Worm (Caenorhabditis elegans): ENCODE data around the gene cst-2.

The cst-2 gene

DNA sequence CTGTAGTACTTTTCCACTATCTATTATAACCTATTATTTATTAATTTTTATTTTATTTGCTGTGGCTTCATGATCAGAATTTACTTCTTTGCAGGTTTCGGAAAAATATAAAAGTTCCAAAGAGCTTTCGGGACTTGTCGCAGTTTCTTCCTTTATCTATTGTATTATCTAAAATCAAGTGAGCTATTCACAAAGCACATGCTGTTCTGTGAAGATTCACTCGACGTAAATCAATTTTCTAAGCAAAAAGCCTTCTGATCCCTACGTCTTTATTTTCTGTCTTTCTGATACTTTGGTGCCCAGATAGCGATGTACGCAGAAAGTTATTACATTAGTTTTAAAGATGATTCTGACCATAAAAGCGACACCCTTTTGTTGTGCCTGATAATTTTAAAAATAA lies 18.8 kb downstream of the cst-2 start:
- TF ChIP-seq efl-1 (optimal IDR thresholded peaks at IDR 0.05) (no peak), efl-1 (GFP tag; optimal IDR thresholded peaks at IDR 0.05 in 1 of 2) (peak in 1 of 2 experiments; percentile 2), fkh-10 (GFP tag; optimal IDR thresholded peaks at IDR 0.05) (peak; percentile 75), lin-14 (GFP tag; optimal IDR thresholded peaks at IDR 0.05) (peak; percentile 29), unc-62 (GFP tag; optimal IDR thresholded peaks at IDR 0.05) (no peak), pqm-1 (tag; optimal IDR thresholded peaks at IDR 0.05) (no peak)

DNA sequence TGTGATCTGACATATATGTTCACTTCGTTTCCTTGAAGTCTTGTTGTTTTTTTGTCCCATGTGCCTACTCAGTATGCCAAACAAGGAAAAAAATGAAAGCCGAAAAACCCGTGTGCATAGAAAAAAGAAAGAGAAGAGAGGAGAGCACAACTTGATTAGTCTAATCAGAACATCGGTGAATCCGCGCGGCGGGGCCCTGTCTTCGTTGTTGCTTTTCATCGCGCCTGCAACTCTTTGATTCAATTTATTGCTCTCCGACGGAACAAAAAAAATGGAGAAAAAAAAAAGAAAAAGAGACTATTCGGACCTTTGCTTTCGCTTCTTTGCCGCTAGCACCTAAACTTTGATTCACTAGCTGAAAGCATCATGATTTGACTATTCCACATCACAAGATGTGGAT lies 20.9 kb downstream of the cst-2 start:
- no peak for TF ChIP-seq sup-37 (GFP tag; optimal IDR thresholded peaks at IDR 0.05)
- peak; percentile 95 for TF ChIP-seq fkh-10 (GFP tag; optimal IDR thresholded peaks at IDR 0.05)
- TF ChIP-seq nhr-71 (tag; optimal IDR thresholded peaks at IDR 0.05) = peak; percentile 2
- TF ChIP-seq ces-1 (GFP tag; optimal IDR thresholded peaks at IDR 0.05) = peak; percentile 87
- no peak for TF ChIP-seq jun-1 (tag; optimal IDR thresholded peaks at IDR 0.05)
- no peak for TF ChIP-seq ceh-82 (tag; optimal IDR thresholded peaks at IDR 0.05)
- no peak for TF ChIP-seq elt-2 (tag; optimal IDR thresholded peaks at IDR 0.05)
- no peak for TF ChIP-seq sptf-1 (tag; optimal IDR thresholded peaks at IDR 0.05)
- TF ChIP-seq mdl-1 (tag; optimal IDR thresholded peaks at IDR 0.05) = no peak
- TF ChIP-seq lin-14 (GFP tag; optimal IDR thresholded peaks at IDR 0.05) = peak; percentile 77

DNA sequence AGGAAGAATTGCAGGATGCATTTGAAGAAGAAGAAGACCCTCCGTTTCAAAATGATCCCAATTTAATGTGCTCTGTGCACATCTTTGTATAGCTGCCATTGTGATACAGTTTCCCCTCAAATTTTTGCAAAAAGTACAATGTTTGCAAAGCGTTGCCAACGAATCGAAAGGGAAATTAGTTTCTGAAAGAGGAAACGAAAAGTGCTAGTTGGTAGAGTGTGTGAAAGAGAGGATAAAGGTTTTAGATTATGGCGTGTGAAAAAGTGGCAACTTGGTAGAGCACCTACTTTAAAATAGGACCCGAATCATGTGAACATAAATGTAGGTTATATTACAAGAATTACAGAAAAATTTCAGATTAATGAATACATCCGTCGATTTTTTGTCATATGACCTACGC lies 24.2 kb downstream of the cst-2 start, which contains the start of gene C52B9.8:
C52B9.8 (minus strand) TSS at position 101 of the 400 bp plus-strand sequence.
- no peak for TF ChIP-seq elt-2 (tag; optimal IDR thresholded peaks at IDR 0.05)
- TF ChIP-seq fkh-8 (tag; optimal IDR thresholded peaks at IDR 0.05) = peak; percentile 16

DNA sequence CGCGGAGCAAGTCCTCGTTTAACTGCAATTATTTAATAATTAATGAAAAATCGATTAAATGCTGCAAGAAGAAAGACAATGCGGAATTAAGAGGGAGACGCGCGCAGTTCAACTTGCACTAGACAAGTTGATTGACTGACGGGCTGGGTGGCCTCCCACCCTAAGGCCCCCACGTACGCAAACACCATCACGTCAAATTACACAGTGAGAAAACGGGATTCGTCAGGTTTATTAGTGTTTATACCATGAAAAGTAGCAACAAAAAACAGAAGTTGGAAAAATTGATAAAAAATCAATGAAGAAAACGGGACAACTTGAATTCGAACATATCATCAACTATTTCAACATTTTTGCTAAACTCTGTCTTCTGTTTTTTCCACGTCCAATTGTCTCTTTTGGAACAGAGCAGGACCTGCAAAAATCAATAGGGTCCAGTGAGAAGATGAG lies 28.3 kb downstream of the cst-2 start:
- no peak for TF ChIP-seq ces-1 (GFP tag; optimal IDR thresholded peaks at IDR 0.05)
- TF ChIP-seq unc-98 (GFP tag; IDR thresholded peaks at IDR 0.05) = no peak
- TF ChIP-seq unc-130 (tag; optimal IDR thresholded peaks at IDR 0.05) = peak; percentile 35
- TF ChIP-seq lin-13 (GFP tag; optimal IDR thresholded peaks at IDR 0.05) = no peak
- no peak for TF ChIP-seq pqm-1 (tag; optimal IDR thresholded peaks at IDR 0.05)
- TF ChIP-seq zag-1 (tag; optimal IDR thresholded peaks at IDR 0.05) = no peak
- TF ChIP-seq ztf-4 (tag; optimal IDR thresholded peaks at IDR 0.05) = no peak
- TF ChIP-seq mab-9 (GFP tag; IDR thresholded peaks at IDR 0.05) = no peak
- TF ChIP-seq nhr-71 (tag; optimal IDR thresholded peaks at IDR 0.05) = peak; percentile 61
- TF ChIP-seq efl-3 (GFP tag; optimal IDR thresholded peaks at IDR 0.05) = no peak
- peak; percentile 6 for TF ChIP-seq elt-2 (tag; optimal IDR thresholded peaks at IDR 0.05)
- peak; percentile 76 for TF ChIP-seq lin-14 (GFP tag; optimal IDR thresholded peaks at IDR 0.05)
- TF ChIP-seq rnt-1 (tag; optimal IDR thresholded peaks at IDR 0.05) = peak; percentile 47
- TF ChIP-seq dsc-1 (tag; optimal IDR thresholded peaks at IDR 0.05) = peak; percentile 46
- peak; percentile 26 for TF ChIP-seq fkh-8 (tag; optimal IDR thresholded peaks at IDR 0.05)
- peak; percentile 13 to 41 for TF ChIP-seq lsy-2 (tag; optimal IDR thresholded peaks at IDR 0.05)
- TF ChIP-seq ceh-8 (GFP tag; optimal IDR thresholded peaks at IDR 0.05) = no peak
- no peak for TF ChIP-seq nhr-77 (tag; optimal IDR thresholded peaks at IDR 0.05)
- no peak for TF ChIP-seq unc-62 (GFP tag; optimal IDR thresholded peaks at IDR 0.05)
- TF ChIP-seq nhr-47 (tag; optimal IDR thresholded peaks at IDR 0.05) = peak; percentile 55
- TF ChIP-seq lir-3 (tag; optimal IDR thresholded peaks at IDR 0.05; ENCODE audit: poor library complexity) = no peak
- TF ChIP-seq lin-35 (GFP tag; optimal IDR thresholded peaks at IDR 0.05) = peak in 1 of 2 experiments; percentile 51
- peak; percentile 18 for TF ChIP-seq nhr-90 (tag; optimal IDR thresholded peaks at IDR 0.05; ENCODE audit: poor library complexity)
- TF ChIP-seq C16A3.4 (tag; optimal IDR thresholded peaks at IDR 0.05) = peak; percentile 28
- no peak for TF ChIP-seq nhr-28 (tag; optimal IDR thresholded peaks at IDR 0.05)
- TF ChIP-seq ceh-82 (tag; optimal IDR thresholded peaks at IDR 0.05) = peak in 2 of 3 experiments; percentile 4 to 15
- TF ChIP-seq mdl-1 (tag; optimal IDR thresholded peaks at IDR 0.05) = no peak
- peak; percentile 30 for TF ChIP-seq mep-1 (tag; optimal IDR thresholded peaks at IDR 0.05)
- peak; percentile 58 for TF ChIP-seq snu-23 (GFP tag; optimal IDR thresholded peaks at IDR 0.05)
- no peak for TF ChIP-seq lin-15B (tag; optimal IDR thresholded peaks at IDR 0.05)
- TF ChIP-seq C04F5.9 (tag; optimal IDR thresholded peaks at IDR 0.05) = no peak
- TF ChIP-seq hlh-4 (tag; optimal IDR thresholded peaks at IDR 0.05) = no peak
- TF ChIP-seq snpc-4 (tag; optimal IDR thresholded peaks at IDR 0.05) = no peak
- TF ChIP-seq ztf-11 (tag; optimal IDR thresholded peaks at IDR 0.05) = no peak
- TF ChIP-seq nhr-20 (tag; optimal IDR thresholded peaks at IDR 0.05) = peak; percentile 54
- TF ChIP-seq hlh-17 (GFP tag; optimal IDR thresholded peaks at IDR 0.05; ENCODE audit: borderline replicate concordance) = no peak
- TF ChIP-seq tlp-1 (tag; optimal IDR thresholded peaks at IDR 0.05) = no peak
- peak in 2 of 3 experiments; percentile 20 to 28 for TF ChIP-seq dpl-1 (GFP tag; optimal IDR thresholded peaks at IDR 0.05)
- TF ChIP-seq xbp-1 (tag; optimal IDR thresholded peaks at IDR 0.05) = peak; percentile 45

Measured in whole organism, L1 larva.